Worm (Caenorhabditis elegans) whole organism, L2 larva: Measurements from ENCODE around the gene F09A5.2.

ENCODE experiments used
- F13H6.1 ChIP-seq: sonication (generic microtip); optimal IDR thresholded peaks from 2 replicates; lab custom pipeline; 2016; ENCODE audit warnings: missing genetic modification characterization, missing compliant biosample characterization
- ZK546.5 ChIP-seq: sonication (generic microtip); optimal IDR thresholded peaks from 2 replicates; lab custom pipeline; 2017; ENCODE audit warnings: missing biosample characterization, missing genetic modification characterization
- ama-1 ChIP-seq: fragments of 150-350 bp; optimal IDR thresholded peaks from 2 replicates; lab custom pipeline; 2018; ENCODE audit warnings: inconsistent platforms
- elt-1 ChIP-seq: fragments of 150-350 bp; optimal IDR thresholded peaks from 2 replicates; lab custom pipeline; 2014; ENCODE audit warnings: missing biosample characterization, missing genetic modification characterization
- elt-3 ChIP-seq: sonication (generic microtip); optimal IDR thresholded peaks from 2 replicates; lab custom pipeline; 2017; ENCODE audit warnings: missing biosample characterization, missing genetic modification characterization
- nhr-11 ChIP-seq: fragments of 150-350 bp; optimal IDR thresholded peaks from 2 replicates; lab custom pipeline; 2014; ENCODE audit warnings: missing biosample characterization, missing genetic modification characterization
- nhr-237 ChIP-seq: fragments of 150-350 bp; optimal IDR thresholded peaks from 2 replicates; lab custom pipeline; 2014; ENCODE audit warnings: missing biosample characterization, missing genetic modification characterization
- zag-1 ChIP-seq: fragments of 150-350 bp; optimal IDR thresholded peaks from 2 replicates; lab custom pipeline; 2014; ENCODE audit warnings: missing biosample characterization, missing genetic modification characterization

- no peak for TF ChIP-seq elt-1 (tag; lab: Kevin White, UChicago)
- no peak for TF ChIP-seq nhr-11 (tag; lab: Kevin White, UChicago)
- TF ChIP-seq ama-1 (lab: Kevin White, UChicago) = no peak
- TF ChIP-seq F13H6.1 (tag; lab: Kevin White, UChicago) = no peak
- TF ChIP-seq zag-1 = no peak
- TF ChIP-seq nhr-237 (tag; lab: Kevin White, UChicago) = no peak
- no peak for TF ChIP-seq ZK546.5 (tag; lab: Kevin White, UChicago)
- no peak for TF ChIP-seq elt-3
These were observed 20.8 kb downstream of the F09A5.2 start for ce11 chrX:13155730-13156129.
